Fruit fly (Drosophila melanogaster) whole organism, embryonic: ENCODE results near the gene 14-3-3epsilon.

Experiments
- CG10267 ChIP-seq: fragments of 200-800 bp; sonication (Bioruptor generic); optimal IDR thresholded peaks from 2 replicates; lab custom pipeline; 2018; ENCODE audit warnings: missing biosample characterization, mild to moderate bottlenecking, missing genetic modification characterization, moderate library complexity
- CG10274 ChIP-seq: fragments of 200-800 bp; sonication (Bioruptor generic); optimal IDR thresholded peaks from 3 replicates; lab custom pipeline; 2017; ENCODE audit warnings: missing biosample characterization, mild to moderate bottlenecking, missing genetic modification characterization
- CG10321 ChIP-seq: fragments of 200-800 bp; sonication (Bioruptor generic); IDR thresholded peaks from 2 replicates; pipeline ENCODE4 v1.3.6; 2022; ENCODE audit warnings: missing biosample characterization, missing genetic modification characterization
- CG10959 ChIP-seq: fragments of 200-800 bp; sonication (Bioruptor generic); IDR thresholded peaks from 2 replicates; pipeline ENCODE4 v1.3.6; 2022; ENCODE audit warnings: missing biosample characterization, missing genetic modification characterization
- CG11504 ChIP-seq: fragments of 200-800 bp; sonication (Bioruptor generic); optimal IDR thresholded peaks from 3 replicates; lab custom pipeline; 2019; ENCODE audit warnings: missing biosample characterization, mild to moderate bottlenecking, missing genetic modification characterization, moderate library complexity
- CG14050 ChIP-seq: fragments of 200-800 bp; sonication (Bioruptor generic); IDR thresholded peaks from 3 replicates; pipeline ENCODE4 v1.3.6; 2022; ENCODE audit warnings: missing biosample characterization, missing genetic modification characterization
- CG1603 ChIP-seq: fragments of 200-800 bp; sonication (Bioruptor generic); optimal IDR thresholded peaks from 2 replicates; lab custom pipeline; 2019; ENCODE audit warnings: missing biosample characterization, mild to moderate bottlenecking, missing genetic modification characterization, moderate library complexity
- CG16813 ChIP-seq: fragments of 200-800 bp; sonication (Bioruptor generic); IDR thresholded peaks from 3 replicates; pipeline ENCODE4 v1.3.6; 2022; ENCODE audit warnings: missing biosample characterization, missing genetic modification characterization; ENCODE audit not compliant: partially characterized antibody
- CG17612 ChIP-seq: fragments of 200-800 bp; sonication (Bioruptor generic); IDR thresholded peaks from 2 replicates; pipeline ENCODE4 v1.3.6; 2022; ENCODE audit warnings: missing biosample characterization, missing genetic modification characterization
- CG18476 ChIP-seq: fragments of 200-800 bp; sonication (Bioruptor generic); optimal IDR thresholded peaks from 2 replicates; lab custom pipeline; 2016; ENCODE audit warnings: missing biosample characterization, mild to moderate bottlenecking, missing genetic modification characterization
- CG18599 ChIP-seq: fragments of 200-800 bp; sonication (Bioruptor generic); optimal IDR thresholded peaks from 3 replicates; lab custom pipeline; 2017; ENCODE audit warnings: missing biosample characterization, missing genetic modification characterization, mild to moderate bottlenecking, moderate library complexity, missing genetic modification reagents
- CG18619 ChIP-seq: fragments of 200-800 bp; sonication (Bioruptor generic); optimal IDR thresholded peaks from 3 replicates; lab custom pipeline; 2017; ENCODE audit warnings: missing biosample characterization, mild to moderate bottlenecking, missing genetic modification characterization
- CG2120 ChIP-seq: fragments of 200-800 bp; sonication (Bioruptor generic); optimal IDR thresholded peaks from 3 replicates; lab custom pipeline; 2016; ENCODE audit warnings: missing biosample characterization, missing genetic modification characterization
- CG2199 ChIP-seq: fragments of 200-800 bp; sonication (Bioruptor generic); IDR thresholded peaks from 3 replicates; pipeline ENCODE4 v1.3.6; 2022; ENCODE audit warnings: missing biosample characterization, missing genetic modification characterization
- CG2712 ChIP-seq: fragments of 200-800 bp; optimal IDR thresholded peaks from 3 replicates; lab custom pipeline; 2019; ENCODE audit warnings: missing biosample characterization, mild to moderate bottlenecking, missing genetic modification characterization, moderate library complexity
- CG3281 ChIP-seq: fragments of 200-800 bp; sonication (Bioruptor generic); optimal IDR thresholded peaks from 3 replicates; lab custom pipeline; 2017; ENCODE audit warnings: missing biosample characterization, mild to moderate bottlenecking, missing genetic modification characterization
- CG34224 ChIP-seq: fragments of 200-800 bp; sonication (Bioruptor generic); IDR thresholded peaks from 3 replicates; pipeline ENCODE4 v1.3.6; 2022; ENCODE audit warnings: missing biosample characterization, missing genetic modification characterization; ENCODE audit not compliant: partially characterized antibody
- CG34422 ChIP-seq: fragments of 200-800 bp; sonication (Bioruptor generic); IDR thresholded peaks from 3 replicates; pipeline ENCODE4 v1.3.6; 2022; ENCODE audit warnings: missing biosample characterization, missing genetic modification characterization
- CG42726 ChIP-seq: fragments of 200-800 bp; sonication (Bioruptor generic); IDR thresholded peaks from 2 replicates; pipeline ENCODE4 v1.3.6; 2022; ENCODE audit warnings: missing biosample characterization, missing genetic modification characterization; ENCODE audit not compliant: partially characterized antibody
- CG4404 ChIP-seq: fragments of 200-800 bp; sonication (Bioruptor generic); IDR thresholded peaks from 2 replicates; pipeline ENCODE4 v1.3.6; 2022; ENCODE audit warnings: missing biosample characterization, missing genetic modification characterization
- CG4820 ChIP-seq: fragments of 200-800 bp; sonication (Bioruptor generic); optimal IDR thresholded peaks from 3 replicates; lab custom pipeline; 2016; ENCODE audit warnings: missing biosample characterization, missing genetic modification characterization
- CG6175 ChIP-seq: fragments of 200-800 bp; sonication (Bioruptor generic); IDR thresholded peaks from 3 replicates; pipeline ENCODE4 v1.3.6; 2022; ENCODE audit warnings: missing biosample characterization, missing genetic modification characterization
- CG8089 ChIP-seq: fragments of 200-800 bp; sonication (Bioruptor generic); optimal IDR thresholded peaks from 3 replicates; lab custom pipeline; 2016; ENCODE audit warnings: missing biosample characterization, missing genetic modification characterization
- CG9727 ChIP-seq: fragments of 200-800 bp; sonication (Bioruptor generic); optimal IDR thresholded peaks from 3 replicates; lab custom pipeline; 2017; ENCODE audit warnings: missing biosample characterization, mild to moderate bottlenecking, missing genetic modification characterization
- E2f1 ChIP-seq: fragments of 200-800 bp; sonication (Bioruptor generic); IDR thresholded peaks from 2 replicates; pipeline ENCODE4 v1.3.6; 2022; ENCODE audit warnings: missing biosample characterization, missing genetic modification characterization
- Gsc ChIP-seq: fragments of 200-800 bp; sonication (Bioruptor generic); IDR thresholded peaks from 2 replicates; pipeline ENCODE4 v1.3.6; 2022; ENCODE audit warnings: missing biosample characterization, missing genetic modification characterization
- HLH54F ChIP-seq: fragments of 200-800 bp; sonication (Bioruptor generic); optimal IDR thresholded peaks from 3 replicates; lab custom pipeline; 2016; ENCODE audit warnings: missing biosample characterization, missing genetic modification characterization
- Hand ChIP-seq: fragments of 200-800 bp; sonication (Bioruptor generic); optimal IDR thresholded peaks from 2 replicates; lab custom pipeline; 2017; ENCODE audit warnings: mild to moderate bottlenecking, missing biosample characterization, missing genetic modification reagents, missing genetic modification characterization
- Oaz ChIP-seq: fragments of 200-800 bp; sonication (Bioruptor generic); IDR thresholded peaks from 2 replicates; pipeline ENCODE4 v1.3.6; 2022; ENCODE audit warnings: missing biosample characterization, missing genetic modification characterization
- Ravus ChIP-seq: fragments of 200-800 bp; sonication (Bioruptor generic); IDR thresholded peaks from 2 replicates; pipeline ENCODE4 v1.3.6; 2022; ENCODE audit warnings: missing biosample characterization, missing genetic modification characterization
- Xrp1 ChIP-seq: fragments of 200-800 bp; sonication (Bioruptor generic); IDR thresholded peaks from 2 replicates; pipeline ENCODE4 v1.3.6; 2022; ENCODE audit warnings: missing biosample characterization, missing genetic modification characterization
- ara ChIP-seq: fragments of 200-800 bp; sonication (Bioruptor generic); IDR thresholded peaks from 2 replicates; pipeline ENCODE4 v1.3.6; 2022; ENCODE audit warnings: missing biosample characterization, missing genetic modification characterization
- bab2 ChIP-seq: fragments of 200-800 bp; sonication (Bioruptor generic); optimal IDR thresholded peaks from 2 replicates; lab custom pipeline; 2016; ENCODE audit warnings: missing biosample characterization, missing genetic modification characterization
- chm ChIP-seq: fragments of 200-800 bp; sonication (Bioruptor generic); IDR thresholded peaks from 2 replicates; pipeline ENCODE4 v1.3.6; 2022; ENCODE audit warnings: missing biosample characterization, missing genetic modification characterization
- dan ChIP-seq: fragments of 200-800 bp; sonication (Bioruptor generic); IDR thresholded peaks from 2 replicates; pipeline ENCODE4 v1.3.6; 2022; ENCODE audit warnings: missing biosample characterization, missing genetic modification characterization
- dati ChIP-seq: fragments of 200-800 bp; sonication (Bioruptor generic); IDR thresholded peaks from 2 replicates; pipeline ENCODE4 v1.3.6; 2022; ENCODE audit warnings: missing biosample characterization, missing genetic modification characterization
- fd64A ChIP-seq: fragments of 200-800 bp; sonication (Bioruptor generic); optimal IDR thresholded peaks from 3 replicates; lab custom pipeline; 2018; ENCODE audit warnings: missing biosample characterization, mild to moderate bottlenecking, missing genetic modification characterization
- gro ChIP-seq: fragments of 200-800 bp; sonication (Bioruptor generic); optimal IDR thresholded peaks from 2 replicates; lab custom pipeline; 2016; ENCODE audit warnings: missing biosample characterization, missing genetic modification characterization
- gsb ChIP-seq: fragments of 200-800 bp; sonication (Bioruptor generic); IDR thresholded peaks from 2 replicates; pipeline ENCODE4 v1.3.6; 2022; ENCODE audit warnings: missing biosample characterization, missing genetic modification characterization
- h ChIP-seq: fragments of >200 bp; optimal IDR thresholded peaks from 2 replicates; lab custom pipeline; 2017
- kni ChIP-seq: fragments of 200-800 bp; sonication (Bioruptor generic); optimal IDR thresholded peaks from 3 replicates; lab custom pipeline; 2017; ENCODE audit warnings: mild to moderate bottlenecking, missing biosample characterization, missing genetic modification reagents, missing genetic modification characterization
- odd ChIP-seq: fragments of 200-800 bp; sonication (Bioruptor generic); optimal IDR thresholded peaks from 2 replicates; lab custom pipeline; 2017; ENCODE audit warnings: missing biosample characterization, mild to moderate bottlenecking, missing genetic modification characterization
- run ChIP-seq: fragments of 200-800 bp; sonication (Bioruptor generic); optimal IDR thresholded peaks from 3 replicates; lab custom pipeline; 2018; ENCODE audit warnings: missing biosample characterization, mild to moderate bottlenecking, missing genetic modification characterization
- slou ChIP-seq: fragments of 200-800 bp; sonication (Bioruptor generic); optimal IDR thresholded peaks from 3 replicates; lab custom pipeline; 2016; ENCODE audit warnings: missing biosample characterization, missing genetic modification characterization
- stwl ChIP-seq: fragments of 200-800 bp; sonication (Bioruptor generic); optimal IDR thresholded peaks from 3 replicates; lab custom pipeline; 2018; ENCODE audit warnings: missing biosample characterization, mild to moderate bottlenecking, missing genetic modification characterization, moderate library complexity
- toy ChIP-seq: fragments of 200-800 bp; sonication (Bioruptor generic); IDR thresholded peaks from 2 replicates; pipeline ENCODE4 v1.3.6; 2022; ENCODE audit warnings: missing biosample characterization, missing genetic modification characterization
- trh ChIP-seq: fragments of 200-800 bp; sonication (Bioruptor generic); optimal IDR thresholded peaks from 2 replicates; lab custom pipeline; 2016; ENCODE audit warnings: missing biosample characterization, missing genetic modification characterization
- twi ChIP-seq: fragments of 200-800 bp; optimal IDR thresholded peaks from 2 replicates; lab custom pipeline; 2019; ENCODE audit warnings: missing biosample characterization, mild to moderate bottlenecking, missing genetic modification characterization, moderate library complexity
- tx ChIP-seq: fragments of 200-800 bp; sonication (Bioruptor generic); optimal IDR thresholded peaks from 2 replicates; lab custom pipeline; 2016; ENCODE audit warnings: missing biosample characterization, missing genetic modification characterization
- wdn ChIP-seq: fragments of 200-800 bp; sonication (Bioruptor generic); IDR thresholded peaks from 2 replicates; pipeline ENCODE4 v1.3.6; 2022; ENCODE audit warnings: missing biosample characterization, missing genetic modification characterization
- wek ChIP-seq: fragments of 200-800 bp; sonication (Bioruptor generic); optimal IDR thresholded peaks from 3 replicates; lab custom pipeline; 2018; ENCODE audit warnings: missing biosample characterization, mild to moderate bottlenecking, missing genetic modification characterization, moderate library complexity
- wor ChIP-seq: fragments of 200-800 bp; sonication (Bioruptor generic); IDR thresholded peaks from 2 replicates; pipeline ENCODE4 v1.3.6; 2022; ENCODE audit warnings: missing biosample characterization, missing genetic modification characterization

14-3-3epsilon gene

dm6 chr3R:18220211-18220749, 22.1 kb upstream of the 14-3-3epsilon start, which contains the start of the genes CG7988 and CG7183 (continued):
- TF ChIP-seq CG10959 (GFP tag; lab: Robert Waterston, UW) (peak; percentile 97), Gsc (GFP tag; lab: Robert Waterston, UW) (peak; percentile 95), CG10321 (GFP tag; lab: Robert Waterston, UW) (peak; percentile 84), run (tag; lab: Kevin White, UChicago) (peak; percentile 94), twi (tag; lab: Kevin White, UChicago) (peak; percentile 97), CG34224 (GFP tag; lab: Robert Waterston, UW) (no peak), CG4404 (GFP tag; lab: Robert Waterston, UW) (peak; percentile 98), ara (peak; percentile 98), dati (peak; percentile 93), CG3281 (peak; percentile 91), fd64A (peak; percentile 60), slou (peak; percentile 92), CG34422 (peak; percentile 99), HLH54F (peak; percentile 94), CG1603 (tag; lab: Kevin White, UChicago) (peak; percentile 90), wek (GFP tag; lab: Kevin White, UChicago) (peak; percentile 68), CG2199 (GFP tag; lab: Robert Waterston, UW) (peak; percentile 94), gsb (GFP tag; lab: Robert Waterston, UW) (peak; percentile 94), Ravus (peak; percentile 96), toy (peak; percentile 95), CG2120 (peak; percentile 98), wor (GFP tag; lab: Robert Waterston, UW) (peak; percentile 97), h (lab: Kevin White, UChicago) (no peak), CG18619 (GFP tag; lab: Kevin White, UChicago) (peak; percentile 96), stwl (tag; lab: Kevin White, UChicago) (peak; percentile 86), CG6175 (GFP tag; lab: Robert Waterston, UW) (peak; percentile 93), bab2 (GFP tag; lab: Kevin White, UChicago) (peak; percentile 98), CG10267 (tag; lab: Kevin White, UChicago) (peak; percentile 95), Xrp1 (peak; percentile 99), gro (GFP tag; lab: Kevin White, UChicago) (peak; percentile 86), wdn (peak; percentile 96), Oaz (GFP tag; lab: Robert Waterston, UW) (peak; percentile 95), CG18476 (peak; percentile 96), CG42726 (GFP tag; lab: Robert Waterston, UW) (no peak), CG16813 (GFP tag; lab: Robert Waterston, UW) (no peak), CG8089 (GFP tag; lab: Kevin White, UChicago) (peak; percentile 94), odd (GFP tag; lab: Kevin White, UChicago) (no peak), chm (peak; percentile 97), CG2712 (peak; percentile 99), dan (GFP tag; lab: Robert Waterston, UW) (peak; percentile 95), CG10274 (GFP tag; lab: Kevin White, UChicago) (peak; percentile 73), Hand (GFP tag; lab: Kevin White, UChicago) (peak; percentile 87), CG17612 (GFP tag; lab: Robert Waterston, UW) (peak; percentile 97), CG4820 (peak; percentile 96), trh (peak; percentile 95), CG11504 (tag; lab: Kevin White, UChicago) (peak; percentile 97), kni (GFP tag; lab: Kevin White, UChicago) (peak; percentile 50), E2f1 (GFP tag; lab: Robert Waterston, UW) (peak; percentile 99), CG18599 (peak; percentile 96), CG14050 (GFP tag; lab: Robert Waterston, UW) (peak; percentile 96), CG9727 (GFP tag; lab: Kevin White, UChicago) (peak; percentile 98), tx (peak; percentile 93)
